Fruit fly (Drosophila melanogaster): ENCODE data around the gene CG43059.

dm6 chr3L:8329005-8329404 lies 10.2 kb upstream of the CG43059 start:
- TF ChIP-seq psq (optimal IDR thresholded peaks at IDR 0.05) (no peak), EcR (GFP tag; optimal IDR thresholded peaks at IDR 0.05) (no peak), Dll (optimal IDR thresholded peaks at IDR 0.05) (no peak)
